Worm (Caenorhabditis elegans) whole organism, L1 larva: Measurements from ENCODE around the gene ZK666.1.

Source experiments
- C04F5.9 ChIP-seq: sonication (generic microtip); optimal IDR thresholded peaks from 2 replicates; lab custom pipeline; 2016; ENCODE audit warnings: missing genetic modification characterization, missing compliant biosample characterization
- Y116A8C.19 ChIP-seq: sonication (generic microtip); optimal IDR thresholded peaks from 2 replicates; lab custom pipeline; 2016; ENCODE audit warnings: missing compliant biosample characterization, missing genetic modification characterization, borderline replicate concordance
- aha-1 ChIP-seq: fragments of 150-350 bp; optimal IDR thresholded peaks from 2 replicates; lab custom pipeline; 2014; ENCODE audit warnings: missing biosample characterization, missing genetic modification characterization
- alr-1 ChIP-seq: fragments of 200-800 bp; sonication (Bioruptor generic); optimal IDR thresholded peaks from 2 replicates; lab custom pipeline; 2018; ENCODE audit warnings: borderline replicate concordance, mild to moderate bottlenecking, missing genetic modification characterization, missing compliant biosample characterization
- aly-2 ChIP-seq: fragments of 150-350 bp; optimal IDR thresholded peaks from 2 replicates; lab custom pipeline; 2014; ENCODE audit warnings: missing biosample characterization, missing genetic modification characterization
- ama-1 ChIP-seq: fragments of 150-350 bp; optimal IDR thresholded peaks from 2 replicates; lab custom pipeline; 2014
- blmp-1 ChIP-seq: fragments of 150-350 bp; optimal IDR thresholded peaks from 2 replicates; lab custom pipeline; 2014; ENCODE audit warnings: missing biosample characterization, missing genetic modification characterization
- ceh-88 ChIP-seq: fragments of 200-800 bp; sonication (Bioruptor generic); IDR thresholded peaks from 2 replicates; pipeline ENCODE4 v1.3.6; 2022; ENCODE audit warnings: missing genetic modification characterization, missing compliant biosample characterization
- dsc-1 ChIP-seq: sonication (generic microtip); optimal IDR thresholded peaks from 2 replicates; lab custom pipeline; 2016; ENCODE audit warnings: mild to moderate bottlenecking, missing genetic modification characterization, missing compliant biosample characterization
- efl-1 ChIP-seq, 4 experiments: fragments of 150-350 bp; optimal IDR thresholded peaks in 3 of 4; peaks in 1 of 4; 1 replicate in 1 of 4; 2 replicates in 3 of 4; lab custom pipeline; 2014; ENCODE audit warnings: missing biosample characterization in 2 of 4, missing genetic modification characterization in 2 of 4, missing genetic modification reagents in 2 of 4
- efl-3 ChIP-seq: fragments of 200-800 bp; sonication (Bioruptor generic); optimal IDR thresholded peaks from 2 replicates; lab custom pipeline; 2018; ENCODE audit warnings: mild to moderate bottlenecking, missing genetic modification characterization, missing compliant biosample characterization
- egl-13 ChIP-seq: sonication (generic microtip); optimal IDR thresholded peaks from 2 replicates; lab custom pipeline; 2016; ENCODE audit warnings: missing genotype, missing genetic modification reagents, missing genetic modification characterization, missing compliant biosample characterization
- elt-3 ChIP-seq, 6 experiments: fragments of 150-350 bp in 1 of 6; sonication (generic microtip); optimal IDR thresholded peaks; 2 replicates each; lab custom pipeline; 2017 to 2018; ENCODE audit warnings: missing biosample characterization in 6 of 6, missing genetic modification characterization in 6 of 6, inconsistent platforms in 1 of 6
- ets-5 ChIP-seq: fragments of 200-800 bp; sonication (Bioruptor generic); IDR thresholded peaks from 2 replicates; pipeline ENCODE4 v1.3.6; 2022; ENCODE audit warnings: missing genetic modification characterization, missing compliant biosample characterization
- fos-1 ChIP-seq: fragments of 150-350 bp; optimal IDR thresholded peaks from 2 replicates; lab custom pipeline; 2014; ENCODE audit warnings: missing biosample characterization, missing genetic modification characterization
- grh-1 ChIP-seq: fragments of 200-800 bp; sonication (Bioruptor generic); IDR thresholded peaks from 2 replicates; pipeline ENCODE4 v1.3.6; 2022; ENCODE audit warnings: missing genetic modification reagents, missing genetic modification characterization, missing compliant biosample characterization
- hlh-4 ChIP-seq: sonication (generic microtip); optimal IDR thresholded peaks from 2 replicates; lab custom pipeline; 2016; ENCODE audit warnings: mild to moderate bottlenecking, missing genetic modification characterization, missing compliant biosample characterization
- hpl-2 ChIP-seq: fragments of 150-350 bp; optimal IDR thresholded peaks from 2 replicates; lab custom pipeline; 2014; ENCODE audit warnings: missing biosample characterization, missing genetic modification reagents, missing genetic modification characterization
- lin-14 ChIP-seq: fragments of 200-800 bp; sonication (Bioruptor generic); optimal IDR thresholded peaks from 2 replicates; lab custom pipeline; 2018; ENCODE audit warnings: mild to moderate bottlenecking, missing genetic modification characterization, moderate library complexity, missing compliant biosample characterization
- lin-15B ChIP-seq: fragments of 150-350 bp; sonication (generic microtip); optimal IDR thresholded peaks from 3 replicates; lab custom pipeline; 2014; ENCODE audit warnings: missing biosample characterization, missing genetic modification characterization
- lin-39 ChIP-seq: fragments of 150-350 bp; optimal IDR thresholded peaks from 2 replicates; lab custom pipeline; 2014; ENCODE audit warnings: missing biosample characterization, missing genetic modification reagents, missing genetic modification characterization
- lsy-2 ChIP-seq, 2 experiments: fragments of 150-350 bp; optimal IDR thresholded peaks; 2 replicates each; lab custom pipeline; 2014; ENCODE audit warnings: missing biosample characterization in 2 of 2, missing genetic modification characterization in 2 of 2
- mef-2 ChIP-seq: fragments of 150-350 bp; optimal IDR thresholded peaks from 2 replicates; lab custom pipeline; 2014; ENCODE audit warnings: missing biosample characterization, missing genetic modification characterization
- mep-1 ChIP-seq: fragments of 150-350 bp; optimal IDR thresholded peaks from 2 replicates; lab custom pipeline; 2014; ENCODE audit warnings: missing biosample characterization, missing genetic modification characterization
- nhr-12 ChIP-seq: sonication (generic microtip); optimal IDR thresholded peaks from 2 replicates; lab custom pipeline; 2017; ENCODE audit warnings: missing biosample characterization, missing genetic modification characterization
- nhr-20 ChIP-seq: sonication (generic microtip); optimal IDR thresholded peaks from 2 replicates; lab custom pipeline; 2016; ENCODE audit warnings: mild to moderate bottlenecking, missing genetic modification characterization, missing compliant biosample characterization
- nhr-237 ChIP-seq: fragments of 150-350 bp; optimal IDR thresholded peaks from 2 replicates; lab custom pipeline; 2014; ENCODE audit warnings: missing biosample characterization, missing genetic modification characterization
- nhr-47 ChIP-seq: sonication (generic microtip); optimal IDR thresholded peaks from 2 replicates; lab custom pipeline; 2016; ENCODE audit warnings: mild to moderate bottlenecking, missing genetic modification characterization, moderate library complexity, missing compliant biosample characterization
- nhr-71 ChIP-seq: sonication (generic microtip); optimal IDR thresholded peaks from 2 replicates; lab custom pipeline; 2016; ENCODE audit warnings: mild to moderate bottlenecking, missing genetic modification characterization, moderate library complexity, missing compliant biosample characterization
- nhr-77 ChIP-seq: fragments of 150-350 bp; optimal IDR thresholded peaks from 2 replicates; lab custom pipeline; 2014; ENCODE audit warnings: missing biosample characterization, missing genetic modification characterization
- nhr-85 ChIP-seq: sonication (generic microtip); peaks from one replicate; lab custom pipeline; 2016; ENCODE audit warnings: missing genetic modification characterization, inconsistent platforms, missing compliant biosample characterization
- pag-3 ChIP-seq: sonication (generic microtip); optimal IDR thresholded peaks from 2 replicates; lab custom pipeline; 2017; ENCODE audit warnings: missing genetic modification characterization, mild to moderate bottlenecking, missing compliant biosample characterization, antibody characterized with exemption, borderline replicate concordance; ENCODE audit not compliant: insufficient read depth
- pax-3 ChIP-seq: fragments of 200-800 bp; sonication (Bioruptor generic); optimal IDR thresholded peaks from 2 replicates; lab custom pipeline; 2018; ENCODE audit warnings: mild to moderate bottlenecking, missing genetic modification characterization, moderate library complexity, missing compliant biosample characterization
- rnt-1 ChIP-seq: sonication (generic microtip); optimal IDR thresholded peaks from 2 replicates; lab custom pipeline; 2016; ENCODE audit warnings: mild to moderate bottlenecking, missing genetic modification characterization, moderate library complexity, missing compliant biosample characterization
- snu-23 ChIP-seq: sonication (generic microtip); optimal IDR thresholded peaks from 2 replicates; lab custom pipeline; 2016; ENCODE audit warnings: missing genetic modification characterization, missing compliant biosample characterization
- sup-37 ChIP-seq: fragments of 200-800 bp; sonication (Bioruptor generic); optimal IDR thresholded peaks from 2 replicates; lab custom pipeline; 2018; ENCODE audit warnings: mild to moderate bottlenecking, missing genetic modification characterization, missing compliant biosample characterization
- unc-30 ChIP-seq: sonication (generic microtip); optimal IDR thresholded peaks from 2 replicates; lab custom pipeline; 2017; ENCODE audit warnings: missing biosample characterization, missing genetic modification characterization
- unc-98 ChIP-seq: fragments of 200-800 bp; sonication (Bioruptor generic); IDR thresholded peaks from 2 replicates; pipeline ENCODE4 v1.3.6; 2022; ENCODE audit warnings: missing genetic modification characterization, missing compliant biosample characterization
- vab-15 ChIP-seq: sonication (generic microtip); optimal IDR thresholded peaks from 2 replicates; lab custom pipeline; 2017; ENCODE audit warnings: missing genotype, mild to moderate bottlenecking, missing genetic modification characterization, missing compliant biosample characterization
- xbp-1 ChIP-seq: sonication (generic microtip); optimal IDR thresholded peaks from 2 replicates; lab custom pipeline; 2016; ENCODE audit warnings: missing genetic modification characterization, missing compliant biosample characterization
- ztf-11 ChIP-seq, 2 experiments: sonication (generic microtip); optimal IDR thresholded peaks; 2 replicates each; lab custom pipeline; 2016 to 2017; ENCODE audit warnings: missing genetic modification characterization in 2 of 2, missing biosample characterization in 1 of 2, missing compliant biosample characterization in 1 of 2

ZK666.1 gene

DNA sequence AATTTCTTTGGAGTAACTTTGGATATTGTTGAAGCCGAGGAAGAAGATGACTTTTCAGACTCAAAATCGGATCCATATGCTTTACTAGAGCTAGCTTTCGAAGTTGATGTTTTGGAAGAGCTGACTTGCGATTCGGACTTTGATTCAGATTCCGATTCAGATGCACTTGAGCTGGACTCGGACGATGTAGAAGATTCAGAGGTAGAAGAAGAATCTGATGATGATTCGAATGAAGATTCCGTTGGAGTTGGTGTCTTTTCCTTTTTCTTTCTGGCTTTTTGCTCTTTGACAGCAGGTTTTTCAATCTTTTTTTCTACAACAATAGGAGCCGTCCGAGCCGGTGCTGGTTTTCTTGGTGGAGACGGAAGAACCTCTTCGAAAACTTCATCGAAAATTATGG lies 36.8 kb upstream of the ZK666.1 start:
- TF ChIP-seq lin-15B (no peak), aly-2 (no peak), pax-3 (tag; lab: Kevin White, UChicago) (no peak), C04F5.9 (no peak), Y116A8C.19 (tag; lab: Kevin White, UChicago) (no peak), unc-30 (no peak), aha-1 (tag; lab: Kevin White, UChicago) (no peak), lin-14 (GFP tag; lab: Kevin White, UChicago) (no peak), sup-37 (no peak), lin-39 (no peak), hpl-2 (GFP tag; lab: Kevin White, UChicago) (no peak)

DNA sequence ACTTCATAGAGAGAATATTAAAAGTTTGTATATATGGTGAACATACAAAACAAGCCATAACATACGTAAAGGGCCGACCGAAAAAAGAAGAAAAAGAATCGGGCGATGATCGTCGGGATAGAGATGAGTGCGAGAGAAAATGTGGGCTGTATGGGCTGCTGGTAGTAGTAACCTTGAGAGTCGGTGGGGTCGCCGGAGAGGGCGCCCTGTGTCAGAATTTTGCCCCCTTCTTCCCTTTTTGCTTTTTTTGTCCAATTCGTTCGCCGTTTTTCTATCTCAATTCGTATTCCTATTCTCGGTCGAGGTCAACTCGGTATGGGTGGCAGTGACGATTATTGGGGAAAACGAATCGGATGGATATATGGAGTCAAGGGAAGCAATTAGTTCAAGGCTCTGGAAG lies 34.8 kb upstream of the ZK666.1 start:
- TF ChIP-seq xbp-1 (no peak), nhr-12 (tag; lab: Kevin White, UChicago) (no peak), ztf-11 (tag; optimal IDR thresholded peaks at IDR 0.05; lab: Kevin White, UChicago) (no peak), lin-39 (no peak), nhr-85 (tag; lab: Kevin White, UChicago) (peak; percentile 36), unc-98 (GFP tag; lab: Robert Waterston, UW) (no peak), pax-3 (tag; lab: Kevin White, UChicago) (no peak), elt-3 (tag; optimal IDR thresholded peaks at IDR 0.05; lab: Kevin White, UChicago) (no peak), efl-1 (optimal IDR thresholded peaks at IDR 0.05; lab: Kevin White, UChicago) (no peak), efl-1 (GFP tag; optimal IDR thresholded peaks at IDR 0.05 in 1 of 2; lab: Kevin White, UChicago) (no peak), egl-13 (tag; lab: Kevin White, UChicago) (no peak), mef-2 (tag; lab: Kevin White, UChicago) (no peak), snu-23 (GFP tag; lab: Kevin White, UChicago) (peak; percentile 34), nhr-47 (tag; lab: Kevin White, UChicago) (no peak), blmp-1 (tag; lab: Kevin White, UChicago) (peak; percentile 41), lin-14 (GFP tag; lab: Kevin White, UChicago) (peak; percentile 63), dsc-1 (no peak), grh-1 (no peak), rnt-1 (tag; lab: Kevin White, UChicago) (no peak), ets-5 (no peak), nhr-237 (no peak), ceh-88 (GFP tag; lab: Robert Waterston, UW) (no peak)

DNA sequence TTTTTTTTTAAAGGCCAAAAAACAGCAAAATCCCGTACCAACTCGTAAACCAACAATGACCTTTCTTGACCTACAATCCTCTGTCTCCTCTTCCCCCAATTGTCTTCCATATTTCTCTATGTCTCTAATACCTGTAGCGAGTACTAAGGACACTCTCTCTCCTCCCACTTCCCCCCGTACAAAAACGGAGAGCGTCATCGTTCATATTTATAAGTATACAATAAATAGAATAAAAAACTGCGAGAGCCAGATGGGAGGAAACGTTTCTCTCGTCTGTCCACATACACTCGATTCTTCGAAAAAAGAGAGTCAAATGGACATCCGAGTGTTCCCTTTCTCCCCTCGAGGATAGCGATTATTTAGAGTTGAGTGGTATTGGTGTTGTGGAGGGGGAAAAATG lies 33.6 kb upstream of the ZK666.1 start:
- TF ChIP-seq lin-14 (GFP tag; lab: Kevin White, UChicago) = peak; percentile 57
- TF ChIP-seq alr-1 (tag; lab: Kevin White, UChicago) = no peak
- TF ChIP-seq vab-15 = no peak
- no peak for TF ChIP-seq ama-1 (lab: Kevin White, UChicago)
- peak; percentile 23 for TF ChIP-seq nhr-71 (tag; lab: Kevin White, UChicago)
- TF ChIP-seq nhr-20 (tag; lab: Kevin White, UChicago) = peak; percentile 13
- no peak for TF ChIP-seq efl-1 (optimal IDR thresholded peaks at IDR 0.05; lab: Kevin White, UChicago)
- peak in 1 of 2 experiments; percentile 1 for TF ChIP-seq efl-1 (GFP tag; optimal IDR thresholded peaks at IDR 0.05 in 1 of 2; lab: Kevin White, UChicago)
- TF ChIP-seq hlh-4 (tag; lab: Kevin White, UChicago) = no peak
- TF ChIP-seq grh-1 = no peak
- TF ChIP-seq nhr-77 = peak; percentile 28
- TF ChIP-seq blmp-1 (tag; lab: Kevin White, UChicago) = peak; percentile 62
- TF ChIP-seq mep-1 (tag; lab: Kevin White, UChicago) = peak; percentile 40
- no peak for TF ChIP-seq fos-1 (tag; lab: Kevin White, UChicago)
- no peak for TF ChIP-seq unc-98 (GFP tag; lab: Robert Waterston, UW)
- TF ChIP-seq lsy-2 (tag; optimal IDR thresholded peaks at IDR 0.05; lab: Kevin White, UChicago) = peak in 1 of 2 experiments; percentile 19
- peak; percentile 30 for TF ChIP-seq nhr-85 (tag; lab: Kevin White, UChicago)
- TF ChIP-seq efl-3 (GFP tag; lab: Kevin White, UChicago) = no peak
- TF ChIP-seq pag-3 = no peak
